Fruit fly (Drosophila melanogaster): Measurements from ENCODE around the gene Top2.
A peak's percentile ranks its signal among the peaks of the same experiment; 100 is the strongest.

dm6 chr2L:19421573-19421972 is 31.7 kb downstream of the Top2 start:
- no peak for TF ChIP-seq CG11762 (GFP tag; optimal IDR thresholded peaks at IDR 0.05; ENCODE audit: insufficient read depth)
- TF ChIP-seq CG11902 (GFP tag; optimal IDR thresholded peaks at IDR 0.05), result no peak
- no peak for TF ChIP-seq Blimp-1 (GFP tag; optimal IDR thresholded peaks at IDR 0.05)
- no peak for TF ChIP-seq ss (GFP tag; optimal IDR thresholded peaks at IDR 0.05)
- TF ChIP-seq pdm3 (GFP tag; optimal IDR thresholded peaks at IDR 0.05), result no peak
- TF ChIP-seq CG32006 (GFP tag; optimal IDR thresholded peaks at IDR 0.05), result no peak
- no peak for TF ChIP-seq CG6792 (GFP tag; optimal IDR thresholded peaks at IDR 0.05)
- TF ChIP-seq CG10669 (GFP tag; optimal IDR thresholded peaks at IDR 0.05), result no peak
- TF ChIP-seq Ets21C (GFP tag; optimal IDR thresholded peaks at IDR 0.05), result no peak
- TF ChIP-seq Met (GFP tag; optimal IDR thresholded peaks at IDR 0.05), result no peak
- no peak for TF ChIP-seq dac (GFP tag; optimal IDR thresholded peaks at IDR 0.05)
- TF ChIP-seq vri (GFP tag; optimal IDR thresholded peaks at IDR 0.05), result peak; percentile 59
- no peak for TF ChIP-seq OdsH (GFP tag; optimal IDR thresholded peaks at IDR 0.05)
- TF ChIP-seq CG16779 (tag; optimal IDR thresholded peaks at IDR 0.05), result no peak

Data from whole organism, prepupa.